Fruit fly (Drosophila melanogaster) whole organism: ENCODE measurements around the gene Dscam2.

Experiments
- CG8478 ChIP-seq: fragments of >200 bp; optimal IDR thresholded peaks from 2 replicates; lab custom pipeline; 2018; ENCODE audit warnings: inconsistent platforms
- psq ChIP-seq: fragments of >200 bp; optimal IDR thresholded peaks from 2 replicates; lab custom pipeline; 2017
- usp ChIP-seq: fragments of >200 bp; optimal IDR thresholded peaks from 2 replicates; lab custom pipeline; 2017; ENCODE audit warnings: missing biosample characterization, missing genetic modification characterization, mixed read lengths

dm6 chr3L:7130574-7130973 lies 59.2 kb downstream of the Dscam2 start, which contains the start of gene Acbp3:
- TF ChIP-seq usp (GFP tag; lab: Kevin White, UChicago) = no peak
- no peak for TF ChIP-seq psq
- TF ChIP-seq CG8478 (lab: Kevin White, UChicago) = no peak
